Worm (Caenorhabditis elegans): ENCODE results near the gene glb-1.

- TF ChIP-seq tbp1 (GFP tag; optimal IDR thresholded peaks at IDR 0.05) (no peak), ztf-25 (GFP tag; IDR thresholded peaks at IDR 0.05) (no peak), mxl-1 (tag; optimal IDR thresholded peaks at IDR 0.05) (no peak), ama-1 (optimal IDR thresholded peaks at IDR 0.05) (no peak), ama-1 (GFP tag; optimal IDR thresholded peaks at IDR 0.05) (no peak), chd-7 (tag; optimal IDR thresholded peaks at IDR 0.05) (no peak), ztf-6 (GFP tag; IDR thresholded peaks at IDR 0.05) (no peak), unc-130 (GFP tag; optimal IDR thresholded peaks at IDR 0.05) (no peak), akir-1 (GFP tag; optimal IDR thresholded peaks at IDR 0.05) (no peak), F33H1.4 (GFP tag; IDR thresholded peaks at IDR 0.05) (no peak), pha-4 (tag; optimal IDR thresholded peaks at IDR 0.05) (no peak)
Observed at ce11 chrIII:8873045-8873457, 50.0 kb downstream of the glb-1 start.
